Fruit fly (Drosophila melanogaster): ENCODE results near the gene CG11585.
A peak's percentile ranks its signal among the peaks of the same experiment; 100 is the strongest.

The CG11585 gene

DNA sequence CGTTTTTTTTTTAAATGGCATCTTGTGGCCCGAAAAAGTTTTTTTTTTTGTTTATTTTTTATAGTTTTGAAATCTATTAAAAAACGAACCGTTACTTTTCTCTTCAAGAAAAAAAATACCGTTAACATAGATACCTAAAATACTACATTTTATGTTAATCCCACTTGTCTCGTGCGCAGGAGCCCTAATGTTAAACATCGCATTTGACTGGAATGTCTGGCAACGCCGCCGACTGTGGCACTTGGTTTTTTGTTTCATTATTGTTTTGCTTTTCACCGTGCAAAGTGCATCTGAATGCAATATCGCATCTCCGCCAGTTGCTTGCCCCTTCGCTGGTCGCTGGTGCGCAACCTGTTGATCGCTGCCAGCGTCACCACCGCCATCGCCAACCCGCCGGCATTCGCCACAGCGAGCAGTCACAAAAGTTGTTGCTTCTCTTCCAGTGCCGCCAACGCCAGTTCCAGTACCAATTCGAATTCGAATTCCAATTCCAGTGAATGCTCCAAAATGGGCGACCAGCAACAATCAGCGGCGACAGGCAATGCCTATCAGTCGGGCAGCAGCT is 10.7 kb downstream of the CG11585 start, which contains the start of gene CG11590 (continued):
- TF ChIP-seq HLH54F (GFP tag; optimal IDR thresholded peaks at IDR 0.05) (no peak), Ada2b (GFP tag; IDR thresholded peaks at IDR 0.05) (no peak), ato (GFP tag; IDR thresholded peaks at IDR 0.05; ENCODE audit: partially characterized antibody) (0 out of 2 replicates have a peak, but pooled peaks have one; percentile 10), NFAT (GFP tag; IDR thresholded peaks at IDR 0.05) (no peak), jigr1 (GFP tag; IDR thresholded peaks at IDR 0.05) (no peak), gfzf (GFP tag; optimal IDR thresholded peaks at IDR 0.05) (no peak), CG9932 (GFP tag; IDR thresholded peaks at IDR 0.05) (no peak), CG1792 (GFP tag; optimal IDR thresholded peaks at IDR 0.05) (no peak), pfk (GFP tag; optimal IDR thresholded peaks at IDR 0.05) (no peak), CG9797 (GFP tag; optimal IDR thresholded peaks at IDR 0.05) (no peak), crp (GFP tag; optimal IDR thresholded peaks at IDR 0.05) (peak in 1 of 2 experiments; percentile 28), gcm (GFP tag; optimal IDR thresholded peaks at IDR 0.05) (no peak), CG15514 (GFP tag; optimal IDR thresholded peaks at IDR 0.05) (peak; percentile 94), CG6854 (GFP tag; optimal IDR thresholded peaks at IDR 0.05) (no peak), CG4328 (GFP tag; optimal IDR thresholded peaks at IDR 0.05) (no peak), CG2889 (GFP tag; IDR thresholded peaks at IDR 0.05) (no peak), MESR4 (GFP tag; optimal IDR thresholded peaks at IDR 0.05) (peak; percentile 38), Dip3 (GFP tag; optimal IDR thresholded peaks at IDR 0.05) (no peak), MBD-R2 (GFP tag; IDR thresholded peaks at IDR 0.05) (peak; percentile 84), Hmr (GFP tag; optimal IDR thresholded peaks at IDR 0.05) (no peak)

DNA sequence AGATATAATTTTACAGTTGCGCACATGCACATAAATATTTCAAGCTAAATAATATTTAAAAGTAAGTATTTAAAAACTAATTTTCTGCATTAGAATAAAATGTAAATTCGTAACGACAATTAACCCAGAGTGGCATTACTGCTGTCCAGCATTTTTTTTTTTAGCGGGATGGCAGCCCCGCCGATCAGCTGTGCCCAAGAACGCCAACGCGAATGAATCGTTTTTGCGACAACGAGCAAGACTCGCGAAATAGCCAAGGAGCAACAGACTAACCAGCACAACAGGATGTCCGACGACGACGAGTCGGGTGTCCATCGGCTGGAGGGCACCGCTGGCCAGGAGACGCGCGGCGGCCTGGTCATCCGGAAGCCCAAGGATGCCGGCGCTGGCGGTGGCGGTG is 11.9 kb downstream of the CG11585 start, which contains the start of gene Prp16:
Gene Prp16 (plus strand): TSS at position 185 of the 400 bp plus-strand sequence.
- TF ChIP-seq row (GFP tag; IDR thresholded peaks at IDR 0.05) (peak; percentile 18; the same call in 2 of the 3 replicates), trem (tag; optimal IDR thresholded peaks at IDR 0.05) (peak; percentile 68), CG15073 (GFP tag; optimal IDR thresholded peaks at IDR 0.05) (no peak), MESR4 (GFP tag; optimal IDR thresholded peaks at IDR 0.05) (peak; percentile 39), CG10431 (GFP tag; optimal IDR thresholded peaks at IDR 0.05) (no peak), pzg (GFP tag; optimal IDR thresholded peaks at IDR 0.05) (peak; percentile 34), Mrtf (GFP tag; IDR thresholded peaks at IDR 0.05) (no peak), CG3847 (GFP tag; IDR thresholded peaks at IDR 0.05) (peak; percentile 37), HLH3B (GFP tag; IDR thresholded peaks at IDR 0.05) (no peak), dati (GFP tag; IDR thresholded peaks at IDR 0.05) (no peak), CG14014 (GFP tag; IDR thresholded peaks at IDR 0.05) (no peak), vvl (GFP tag; IDR thresholded peaks at IDR 0.05) (peak; percentile 27), MBD-R2 (GFP tag; IDR thresholded peaks at IDR 0.05) (peak; percentile 85), crp (GFP tag; optimal IDR thresholded peaks at IDR 0.05) (peak; percentile 15 to 84), sens (GFP tag) (peak; percentile 23), CG34376 (GFP tag; optimal IDR thresholded peaks at IDR 0.05) (no peak), CG15514 (GFP tag; optimal IDR thresholded peaks at IDR 0.05) (peak; percentile 38), CG17359 (tag; optimal IDR thresholded peaks at IDR 0.05) (no peak), Sry-β (GFP tag; optimal IDR thresholded peaks at IDR 0.05) (peak; percentile 15), Myb (GFP tag; optimal IDR thresholded peaks at IDR 0.05) (peak; percentile 51), BEAF-32 (GFP tag; optimal IDR thresholded peaks at IDR 0.05) (peak; percentile 13)
